Worm (Caenorhabditis elegans) whole organism, mixed stage, embryonic: ENCODE data around the gene R107.9.

Experiments
- ceh-39 ChIP-seq: fragments of 150-350 bp; optimal IDR thresholded peaks from 2 replicates; lab custom pipeline; 2014; ENCODE audit warnings: missing biosample characterization, missing genetic modification characterization
- ces-1 ChIP-seq: fragments of 150-350 bp; optimal IDR thresholded peaks from 2 replicates; lab custom pipeline; 2014; ENCODE audit warnings: missing biosample characterization, missing genetic modification reagents, missing genetic modification characterization
- flh-1 ChIP-seq: fragments of 200-800 bp; sonication (Bioruptor generic); optimal IDR thresholded peaks from 2 replicates; lab custom pipeline; 2018; ENCODE audit warnings: mild to moderate bottlenecking, missing genetic modification characterization, moderate library complexity, missing compliant biosample characterization
- mab-5 ChIP-seq: fragments of 150-350 bp; optimal IDR thresholded peaks from 2 replicates; lab custom pipeline; 2014; ENCODE audit warnings: missing biosample characterization, missing genetic modification characterization
- mep-1 ChIP-seq: fragments of 150-350 bp; optimal IDR thresholded peaks from 2 replicates; lab custom pipeline; 2017; ENCODE audit warnings: missing biosample characterization, missing genetic modification reagents, missing genetic modification characterization, inconsistent platforms
- mls-2 ChIP-seq: sonication (generic microtip); optimal IDR thresholded peaks from 2 replicates; lab custom pipeline; 2016; ENCODE audit warnings: mild to moderate bottlenecking, missing genetic modification characterization, moderate library complexity, missing compliant biosample characterization
- nhr-12 ChIP-seq: fragments of 150-350 bp; optimal IDR thresholded peaks from 2 replicates; lab custom pipeline; 2014; ENCODE audit warnings: missing biosample characterization, missing genetic modification characterization
- nhr-28 ChIP-seq: fragments of 150-350 bp; optimal IDR thresholded peaks from 2 replicates; lab custom pipeline; 2014; ENCODE audit warnings: missing biosample characterization, missing genetic modification characterization
- snpc-4 ChIP-seq: fragments of 150-350 bp; optimal IDR thresholded peaks from 2 replicates; lab custom pipeline; 2014; ENCODE audit warnings: missing biosample characterization, missing genetic modification characterization
- unc-120 ChIP-seq: sonication (generic microtip); optimal IDR thresholded peaks from 2 replicates; lab custom pipeline; 2017; ENCODE audit warnings: missing genetic modification characterization, missing compliant biosample characterization; ENCODE audit not compliant: poor library complexity, severe bottlenecking
- unc-62 ChIP-seq: fragments of 150-350 bp; optimal IDR thresholded peaks from 2 replicates; lab custom pipeline; 2014; ENCODE audit warnings: missing biosample characterization, missing genetic modification reagents, missing genetic modification characterization
- zip-8 ChIP-seq: fragments of 150-350 bp; optimal IDR thresholded peaks from 2 replicates; lab custom pipeline; 2014; ENCODE audit warnings: missing biosample characterization, missing genetic modification characterization

The R107.9 gene

ce11 chrIII:9083118-9083517, 45.4 kb downstream of the R107.9 start:
- TF ChIP-seq nhr-12 = no peak
- peak; percentile 55 for TF ChIP-seq unc-120 (tag; lab: Kevin White, UChicago)
- TF ChIP-seq mep-1 (tag; lab: Kevin White, UChicago) = no peak
- no peak for TF ChIP-seq ceh-39 (tag; lab: Kevin White, UChicago)
- TF ChIP-seq nhr-28 (tag; lab: Kevin White, UChicago) = no peak
- TF ChIP-seq unc-62 (GFP tag; lab: Kevin White, UChicago) = peak; percentile 54
- TF ChIP-seq flh-1 = no peak

- peak; percentile 65 for TF ChIP-seq unc-120 (tag; lab: Kevin White, UChicago)
- peak; percentile 98 for TF ChIP-seq ces-1 (GFP tag; lab: Kevin White, UChicago)
- TF ChIP-seq snpc-4 (tag; lab: Kevin White, UChicago) = no peak
- TF ChIP-seq mep-1 (tag; lab: Kevin White, UChicago) = no peak
- no peak for TF ChIP-seq zip-8 (tag; lab: Kevin White, UChicago)
- peak; percentile 11 for TF ChIP-seq unc-62 (GFP tag; lab: Kevin White, UChicago)
- peak; percentile 75 for TF ChIP-seq mab-5 (tag; lab: Kevin White, UChicago)
- peak; percentile 26 for TF ChIP-seq mls-2 (tag; lab: Kevin White, UChicago)
- TF ChIP-seq flh-1 = no peak
These were observed 46.6 kb downstream of the R107.9 start for ce11 chrIII:9084329-9084728.
